Worm (Caenorhabditis elegans) whole organism, mixed stage, embryonic: ENCODE results near the gene F36H5.14.
A peak's percentile ranks its signal among the peaks of the same experiment; 100 is the strongest.
"Not testable (repeated sequence)": the region's sequence is repeated elsewhere in the genome, so short reads cannot be mapped to it uniquely, and the experiment has no call there.

Source experiments
- M03D4.4 ChIP-seq: sonication (generic microtip); optimal IDR thresholded peaks from 2 replicates; lab custom pipeline; 2017; ENCODE audit warnings: mild to moderate bottlenecking, missing genetic modification characterization, missing compliant biosample characterization
- bed-3 ChIP-seq: fragments of 200-800 bp; sonication (Bioruptor generic); optimal IDR thresholded peaks from 3 replicates; lab custom pipeline; 2018; ENCODE audit warnings: mild to moderate bottlenecking, missing genetic modification characterization, moderate library complexity, missing compliant biosample characterization
- blmp-1 ChIP-seq: fragments of 150-350 bp; optimal IDR thresholded peaks from 2 replicates; lab custom pipeline; 2014; ENCODE audit warnings: missing biosample characterization, missing genetic modification characterization
- ceh-39 ChIP-seq: fragments of 150-350 bp; optimal IDR thresholded peaks from 2 replicates; lab custom pipeline; 2014; ENCODE audit warnings: missing biosample characterization, missing genetic modification characterization
- ceh-43 ChIP-seq: fragments of 200-800 bp; sonication (Bioruptor generic); optimal IDR thresholded peaks from 2 replicates; lab custom pipeline; 2018; ENCODE audit warnings: mild to moderate bottlenecking, missing genetic modification characterization, moderate library complexity, missing compliant biosample characterization
- ceh-83 ChIP-seq: fragments of 200-800 bp; sonication (Bioruptor generic); optimal IDR thresholded peaks from 2 replicates; lab custom pipeline; 2018; ENCODE audit warnings: mild to moderate bottlenecking, missing genetic modification characterization, missing compliant biosample characterization
- ces-1 ChIP-seq: fragments of 150-350 bp; optimal IDR thresholded peaks from 2 replicates; lab custom pipeline; 2014; ENCODE audit warnings: missing biosample characterization, missing genetic modification reagents, missing genetic modification characterization
- cnd-1 ChIP-seq: fragments of 200-800 bp; sonication (Bioruptor generic); optimal IDR thresholded peaks from 2 replicates; lab custom pipeline; 2018; ENCODE audit warnings: mild to moderate bottlenecking, missing genetic modification characterization, missing compliant biosample characterization
- elt-1 ChIP-seq: sonication (generic microtip); optimal IDR thresholded peaks from 2 replicates; lab custom pipeline; 2017; ENCODE audit warnings: missing genetic modification characterization, mild to moderate bottlenecking, missing compliant biosample characterization, antibody characterized with exemption, moderate library complexity, borderline replicate concordance; ENCODE audit not compliant: insufficient read depth
- elt-3 ChIP-seq: fragments of 150-350 bp; optimal IDR thresholded peaks from 2 replicates; lab custom pipeline; 2014; ENCODE audit warnings: missing biosample characterization, missing genetic modification characterization
- flh-1 ChIP-seq: fragments of 200-800 bp; sonication (Bioruptor generic); optimal IDR thresholded peaks from 2 replicates; lab custom pipeline; 2018; ENCODE audit warnings: mild to moderate bottlenecking, missing genetic modification characterization, moderate library complexity, missing compliant biosample characterization
- hlh-1 ChIP-seq: fragments of 150-350 bp; optimal IDR thresholded peaks from 2 replicates; lab custom pipeline; 2014; ENCODE audit warnings: missing biosample characterization, missing genetic modification reagents, missing genetic modification characterization
- lin-13 ChIP-seq: fragments of 150-350 bp; optimal IDR thresholded peaks from 2 replicates; lab custom pipeline; 2014; ENCODE audit warnings: missing biosample characterization, missing genetic modification characterization
- lin-32 ChIP-seq: fragments of 200-800 bp; sonication (Bioruptor generic); optimal IDR thresholded peaks from 2 replicates; lab custom pipeline; 2018; ENCODE audit warnings: mild to moderate bottlenecking, missing genetic modification characterization, missing compliant biosample characterization
- lsy-2 ChIP-seq: fragments of 150-350 bp; optimal IDR thresholded peaks from 2 replicates; lab custom pipeline; 2014; ENCODE audit warnings: missing biosample characterization, missing genetic modification characterization
- mab-5 ChIP-seq: fragments of 150-350 bp; optimal IDR thresholded peaks from 2 replicates; lab custom pipeline; 2014; ENCODE audit warnings: missing biosample characterization, missing genetic modification characterization
- mls-2 ChIP-seq: sonication (generic microtip); optimal IDR thresholded peaks from 2 replicates; lab custom pipeline; 2016; ENCODE audit warnings: mild to moderate bottlenecking, missing genetic modification characterization, moderate library complexity, missing compliant biosample characterization
- nhr-12 ChIP-seq: fragments of 150-350 bp; optimal IDR thresholded peaks from 2 replicates; lab custom pipeline; 2014; ENCODE audit warnings: missing biosample characterization, missing genetic modification characterization
- nhr-2 ChIP-seq: fragments of 150-350 bp; optimal IDR thresholded peaks from 2 replicates; lab custom pipeline; 2014; ENCODE audit warnings: missing biosample characterization, missing genetic modification characterization
- nhr-237 ChIP-seq: fragments of 150-350 bp; optimal IDR thresholded peaks from 2 replicates; lab custom pipeline; 2014; ENCODE audit warnings: missing biosample characterization, missing genetic modification characterization
- nhr-28 ChIP-seq: fragments of 150-350 bp; optimal IDR thresholded peaks from 2 replicates; lab custom pipeline; 2014; ENCODE audit warnings: missing biosample characterization, missing genetic modification characterization
- nhr-76 ChIP-seq: sonication (generic microtip); optimal IDR thresholded peaks from 2 replicates; lab custom pipeline; 2017; ENCODE audit warnings: missing biosample characterization, missing genetic modification characterization
- pha-4 ChIP-seq: fragments of 150-350 bp; optimal IDR thresholded peaks from 2 replicates; lab custom pipeline; 2018; ENCODE audit warnings: missing biosample characterization, missing genetic modification reagents, missing genetic modification characterization
- sem-2 ChIP-seq: fragments of 200-800 bp; sonication (Bioruptor generic); optimal IDR thresholded peaks from 2 replicates; lab custom pipeline; 2018; ENCODE audit warnings: mild to moderate bottlenecking, missing genetic modification characterization, missing compliant biosample characterization
- snpc-4 ChIP-seq: fragments of 150-350 bp; optimal IDR thresholded peaks from 2 replicates; lab custom pipeline; 2014; ENCODE audit warnings: missing biosample characterization, missing genetic modification characterization
- sptf-1 ChIP-seq: sonication (generic microtip); optimal IDR thresholded peaks from 2 replicates; lab custom pipeline; 2017; ENCODE audit warnings: mild to moderate bottlenecking, missing genetic modification characterization, moderate library complexity, missing compliant biosample characterization
- tbx-8 ChIP-seq: fragments of 200-800 bp; sonication (Bioruptor generic); optimal IDR thresholded peaks from 2 replicates; lab custom pipeline; 2018; ENCODE audit warnings: mild to moderate bottlenecking, missing genetic modification characterization, moderate library complexity, missing compliant biosample characterization
- unc-120 ChIP-seq: sonication (generic microtip); optimal IDR thresholded peaks from 2 replicates; lab custom pipeline; 2017; ENCODE audit warnings: missing genetic modification characterization, missing compliant biosample characterization; ENCODE audit not compliant: poor library complexity, severe bottlenecking
- unc-39 ChIP-seq: fragments of 150-350 bp; optimal IDR thresholded peaks from 2 replicates; lab custom pipeline; 2014; ENCODE audit warnings: missing biosample characterization, missing genetic modification characterization
- unc-62 ChIP-seq: fragments of 150-350 bp; optimal IDR thresholded peaks from 2 replicates; lab custom pipeline; 2014; ENCODE audit warnings: missing biosample characterization, missing genetic modification reagents, missing genetic modification characterization
- zip-8 ChIP-seq: fragments of 150-350 bp; optimal IDR thresholded peaks from 2 replicates; lab custom pipeline; 2014; ENCODE audit warnings: missing biosample characterization, missing genetic modification characterization
- ztf-11 ChIP-seq: fragments of 150-350 bp; optimal IDR thresholded peaks from 2 replicates; lab custom pipeline; 2014; ENCODE audit warnings: missing biosample characterization, missing genetic modification characterization

F36H5.14 gene

DNA sequence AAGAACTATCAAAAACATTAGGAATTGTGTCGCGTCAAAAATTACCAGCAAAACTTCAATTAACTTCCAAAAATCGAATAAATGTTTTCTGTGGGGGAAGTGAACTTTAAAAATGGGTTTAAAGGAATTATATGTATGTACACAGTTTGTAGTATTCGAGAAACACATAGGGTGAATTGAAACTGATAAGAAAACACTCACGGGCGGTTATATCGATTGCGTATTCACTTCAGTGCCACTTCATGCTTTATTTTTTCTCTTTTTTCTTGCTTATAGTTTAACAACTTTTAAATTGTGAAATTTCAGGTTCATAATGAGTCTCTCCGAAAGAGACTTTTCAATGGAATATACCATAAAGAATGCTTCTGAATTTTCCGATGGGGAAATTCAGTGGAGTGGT, at the start of gene F36H5.14:
TSS of gene F36H5.14 (plus strand) at position 301 of the 400 bp plus-strand sequence.
- not testable (repeated sequence) for TF ChIP-seq tbx-8 (GFP tag; lab: Kevin White, UChicago); sptf-1 (tag; lab: Kevin White, UChicago); nhr-76 (tag; lab: Kevin White, UChicago)

ce11 chrII:1725735-1726134, 49.6 kb upstream of the F36H5.14 start, which contains the start of gene F45C12.17:
Gene F45C12.17 (plus strand): TSS chrII:1726111.
- TF ChIP-seq flh-1 (GFP tag; lab: Kevin White, UChicago) (no peak), ceh-39 (tag; lab: Kevin White, UChicago) (peak; percentile 12), hlh-1 (tag; lab: Kevin White, UChicago) (no peak)
- TF ChIP-seq, all 35 proteins: peak for 1

- TF ChIP-seq sem-2 (GFP tag; lab: Kevin White, UChicago), result no peak
- no peak for TF ChIP-seq lin-13 (tag; lab: Kevin White, UChicago)
- TF ChIP-seq elt-1, result no peak
- no peak for TF ChIP-seq tbx-8 (GFP tag; lab: Kevin White, UChicago)
These were observed 47.1 kb upstream of the F36H5.14 start, which contains the start of gene btb-9 for ce11 chrII:1728253-1728652. Gene btb-9 (plus strand): TSS chrII:1728506.

ce11 chrII:1730103-1730502, 45.2 kb upstream of the F36H5.14 start, which contains the start of gene ceh-81:
Gene ceh-81 (plus strand): TSS chrII:1730403.
- TF ChIP-seq bed-3 (GFP tag; lab: Kevin White, UChicago), result no peak
- TF ChIP-seq nhr-2 (tag; lab: Kevin White, UChicago), result no peak
- TF ChIP-seq hlh-1 (tag; lab: Kevin White, UChicago), result no peak
- TF ChIP-seq tbx-8 (GFP tag; lab: Kevin White, UChicago), result no peak
- TF ChIP-seq M03D4.4 (tag; lab: Kevin White, UChicago), result no peak
- no peak for TF ChIP-seq unc-120
- no peak for TF ChIP-seq ceh-83 (GFP tag; lab: Kevin White, UChicago)
- TF ChIP-seq nhr-28 (tag; lab: Kevin White, UChicago), result no peak
- no peak for TF ChIP-seq pha-4 (tag; lab: Kevin White, UChicago)
- no peak for TF ChIP-seq nhr-76 (tag; lab: Kevin White, UChicago)
- no peak for TF ChIP-seq unc-39
- TF ChIP-seq unc-62 (GFP tag; lab: Kevin White, UChicago), result no peak
- TF ChIP-seq, all 35 proteins: peak for 0

DNA sequence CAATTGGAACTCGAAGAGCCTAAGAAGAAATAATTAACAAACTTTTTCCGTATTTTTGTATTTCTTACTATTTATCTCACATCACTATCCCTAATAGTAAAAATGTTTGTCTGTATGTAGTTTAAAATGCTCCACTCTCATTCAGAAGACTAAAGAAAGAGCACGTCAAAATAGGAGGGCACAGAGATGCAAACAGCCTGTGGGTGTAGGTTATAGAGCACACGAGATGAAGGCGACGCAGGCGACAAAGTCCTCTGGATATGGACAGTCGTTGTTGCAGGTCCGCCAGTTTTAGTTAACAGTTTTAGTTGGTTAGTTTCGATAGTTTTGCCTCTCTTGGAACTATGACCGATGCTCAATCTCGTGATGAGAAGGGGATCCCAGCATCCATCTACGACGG, 43.4 kb upstream of the F36H5.14 start, which contains the start of gene ceh-82:
TSS of gene ceh-82 (plus strand) at position 301 of the 400 bp plus-strand sequence.
- TF ChIP-seq zip-8 (tag; lab: Kevin White, UChicago) (no peak), sem-2 (GFP tag; lab: Kevin White, UChicago) (no peak), ceh-43 (no peak), ztf-11 (tag; lab: Kevin White, UChicago) (no peak), unc-39 (no peak), nhr-76 (tag; lab: Kevin White, UChicago) (no peak), lsy-2 (no peak), elt-1 (no peak), cnd-1 (tag; lab: Kevin White, UChicago) (no peak), nhr-12 (tag; lab: Kevin White, UChicago) (no peak), nhr-237 (tag; lab: Kevin White, UChicago) (no peak), mls-2 (tag; lab: Kevin White, UChicago) (no peak), ces-1 (GFP tag; lab: Kevin White, UChicago) (no peak), elt-3 (tag; lab: Kevin White, UChicago) (no peak), snpc-4 (no peak)

DNA sequence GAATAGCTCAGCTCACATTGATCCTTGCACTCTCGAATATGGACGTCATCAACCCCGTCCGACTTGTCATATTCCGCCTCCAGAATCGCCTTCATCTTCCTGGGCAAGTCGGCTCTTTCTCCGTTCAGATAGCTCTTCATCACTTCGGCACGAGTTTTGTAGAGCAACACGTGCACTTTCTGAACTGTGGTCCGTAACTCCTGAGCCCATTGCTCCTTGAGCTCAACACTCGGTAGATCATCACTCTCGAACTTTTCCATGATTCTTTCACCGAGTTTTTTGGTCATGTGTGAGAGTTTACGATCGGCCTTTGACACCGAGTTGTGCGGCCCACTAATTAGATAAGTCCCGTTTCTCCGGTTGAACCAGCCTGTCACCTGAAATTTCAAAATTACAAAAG, 40.2 kb upstream of the F36H5.14 start:
- TF ChIP-seq blmp-1 (tag; lab: Kevin White, UChicago), result no peak
- TF ChIP-seq lin-32 (GFP tag; lab: Kevin White, UChicago), result no peak
- no peak for TF ChIP-seq elt-3 (tag; lab: Kevin White, UChicago)
- TF ChIP-seq sem-2 (GFP tag; lab: Kevin White, UChicago), result no peak
- no peak for TF ChIP-seq zip-8 (tag; lab: Kevin White, UChicago)
- TF ChIP-seq bed-3 (GFP tag; lab: Kevin White, UChicago), result no peak
- no peak for TF ChIP-seq mab-5 (tag; lab: Kevin White, UChicago)
